Fruit fly (Drosophila melanogaster): ENCODE results near the gene CG4186.
A peak's percentile ranks its signal among the peaks of the same experiment; 100 is the strongest.

The CG4186 gene

DNA sequence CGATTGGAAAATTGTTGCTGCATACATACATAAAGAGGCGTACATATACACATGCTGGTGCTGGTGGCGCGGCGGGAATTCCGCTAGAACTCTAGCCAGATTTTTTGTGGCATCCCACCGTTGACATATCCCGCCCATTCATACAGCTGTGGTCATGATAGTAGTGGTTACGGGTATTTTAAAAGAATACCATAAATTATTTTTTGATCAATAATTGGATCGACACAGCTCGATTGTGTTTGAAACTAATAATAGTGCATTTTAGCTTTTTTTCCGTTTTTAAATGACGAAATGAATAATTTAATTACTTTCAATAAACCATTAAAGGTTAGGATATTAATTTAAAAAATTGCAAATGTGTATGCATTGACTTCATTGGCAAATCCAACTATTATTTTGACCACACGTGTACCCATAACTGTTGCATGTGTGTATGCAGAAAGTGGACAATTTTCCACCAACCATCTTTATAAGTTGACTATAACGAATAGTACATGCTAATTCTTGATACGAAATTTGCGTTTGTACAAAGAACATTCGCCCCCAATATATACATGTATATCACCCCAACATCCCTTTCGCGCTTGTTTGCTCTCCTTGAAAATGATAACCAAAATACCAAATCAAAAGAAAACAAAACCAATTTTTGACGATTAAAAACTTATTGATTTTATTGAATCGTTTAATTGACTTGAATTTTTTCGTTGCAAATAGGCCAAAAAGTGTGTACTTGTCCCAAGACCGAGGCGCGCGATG, 2.7 kb downstream of the CG4186 start (continued):
- no peak for TF ChIP-seq pros (GFP tag; optimal IDR thresholded peaks at IDR 0.05)
- no peak for TF ChIP-seq prd (optimal IDR thresholded peaks at IDR 0.05)
- peak; percentile 82 for TF ChIP-seq prd (GFP tag; IDR thresholded peaks at IDR 0.05)
- peak; percentile 92 for TF ChIP-seq ci (GFP tag; IDR thresholded peaks at IDR 0.05)
- peak; percentile 46 for TF ChIP-seq fd64A (GFP tag; optimal IDR thresholded peaks at IDR 0.05)
- TF ChIP-seq da (GFP tag; optimal IDR thresholded peaks at IDR 0.05), result no peak
- 0 out of 3 replicates have a peak, but pooled peaks have one; percentile 38 for TF ChIP-seq C15 (GFP tag; IDR thresholded peaks at IDR 0.05)
- peak; percentile 83 for TF ChIP-seq CG5953 (GFP tag; IDR thresholded peaks at IDR 0.05)
- peak; percentile 78 for TF ChIP-seq CG15269 (tag; optimal IDR thresholded peaks at IDR 0.05)
- TF ChIP-seq zen2 (GFP tag; IDR thresholded peaks at IDR 0.05; ENCODE audit: partially characterized antibody), result no peak
- TF ChIP-seq sna (GFP tag; IDR thresholded peaks at IDR 0.05; ENCODE audit: partially characterized antibody), result no peak
- peak; percentile 74 for TF ChIP-seq cg (GFP tag; optimal IDR thresholded peaks at IDR 0.05)
- TF ChIP-seq NC2α (GFP tag; optimal IDR thresholded peaks at IDR 0.05), result peak; percentile 35
- TF ChIP-seq Gsc (GFP tag; IDR thresholded peaks at IDR 0.05), result no peak
- TF ChIP-seq sens (GFP tag), result peak; percentile 95
- TF ChIP-seq ham (GFP tag; IDR thresholded peaks at IDR 0.05), result no peak
- peak; percentile 71 for TF ChIP-seq CG12155 (GFP tag; optimal IDR thresholded peaks at IDR 0.05)
- peak; percentile 81 for TF ChIP-seq Ptx1 (GFP tag; IDR thresholded peaks at IDR 0.05)
- TF ChIP-seq gce (GFP tag; IDR thresholded peaks at IDR 0.05), result peak; percentile 77
- no peak for TF ChIP-seq CG6791 (GFP tag; IDR thresholded peaks at IDR 0.05; ENCODE audit: partially characterized antibody)
- TF ChIP-seq CG10274 (GFP tag; optimal IDR thresholded peaks at IDR 0.05), result peak; percentile 25
- no peak for TF ChIP-seq CG13287 (GFP tag; IDR thresholded peaks at IDR 0.05; ENCODE audit: partially characterized antibody)
- peak; percentile 52 for TF ChIP-seq CG1024 (GFP tag; IDR thresholded peaks at IDR 0.05)
- TF ChIP-seq Adf1 (GFP tag; IDR thresholded peaks at IDR 0.05), result 0 out of 2 replicates have a peak, but pooled peaks have one; percentile 21
- peak; percentile 43 for TF ChIP-seq CG34376 (GFP tag; optimal IDR thresholded peaks at IDR 0.05)
- TF ChIP-seq Awh (GFP tag; IDR thresholded peaks at IDR 0.05), result peak; percentile 90
- TF ChIP-seq bsh (GFP tag; optimal IDR thresholded peaks at IDR 0.05), result peak; percentile 2 to 82
- no peak for TF ChIP-seq CG16813 (GFP tag; IDR thresholded peaks at IDR 0.05; ENCODE audit: partially characterized antibody)
- no peak for TF ChIP-seq crc (GFP tag; optimal IDR thresholded peaks at IDR 0.05)
- TF ChIP-seq Vsx1 (GFP tag; optimal IDR thresholded peaks at IDR 0.05), result peak; percentile 79
- peak; percentile 71 for TF ChIP-seq tin (GFP tag; optimal IDR thresholded peaks at IDR 0.05)
- TF ChIP-seq h (optimal IDR thresholded peaks at IDR 0.05), result no peak
- peak; percentile 67; the same call in 1 of the 2 replicates for TF ChIP-seq HLH3B (GFP tag; IDR thresholded peaks at IDR 0.05)
- TF ChIP-seq CG16815 (GFP tag; optimal IDR thresholded peaks at IDR 0.05), result peak; percentile 40
- peak; percentile 65 for TF ChIP-seq peb (GFP tag; IDR thresholded peaks at IDR 0.05)
- peak; percentile 81 for TF ChIP-seq CG14441 (GFP tag; IDR thresholded peaks at IDR 0.05)
- no peak for TF ChIP-seq fru (optimal IDR thresholded peaks at IDR 0.05)
- TF ChIP-seq Stat92E (GFP tag; optimal IDR thresholded peaks at IDR 0.05), result no peak
- no peak for TF ChIP-seq pfk (GFP tag; optimal IDR thresholded peaks at IDR 0.05)
- TF ChIP-seq Rx (GFP tag; IDR thresholded peaks at IDR 0.05), result peak; percentile 67; the same call in 1 of the 2 replicates
- TF ChIP-seq Elba2 (GFP tag; optimal IDR thresholded peaks at IDR 0.05), result peak; percentile 62
- peak; percentile 54; the same call in 2 of the 3 replicates for TF ChIP-seq CG7357 (GFP tag; IDR thresholded peaks at IDR 0.05)
- TF ChIP-seq crp (GFP tag; optimal IDR thresholded peaks at IDR 0.05), result no peak
- peak; percentile 64 for TF ChIP-seq mam (GFP tag; optimal IDR thresholded peaks at IDR 0.05)
- TF ChIP-seq abd-A (tag; optimal IDR thresholded peaks at IDR 0.05), result no peak
- peak; percentile 42; the same call in 1 of the 3 replicates for TF ChIP-seq jigr1 (GFP tag; IDR thresholded peaks at IDR 0.05)
- peak; percentile 64 for TF ChIP-seq eyg (GFP tag; optimal IDR thresholded peaks at IDR 0.05)
- no peak for TF ChIP-seq CG9797 (GFP tag; optimal IDR thresholded peaks at IDR 0.05)
- TF ChIP-seq Max (GFP tag; optimal IDR thresholded peaks at IDR 0.05), result peak; percentile 75
- no peak for TF ChIP-seq sug (tag; optimal IDR thresholded peaks at IDR 0.05)
